Fruit fly (Drosophila melanogaster) whole organism, embryonic: Measurements from ENCODE around the gene Bdp1.
A peak's percentile ranks its signal among the peaks of the same experiment; 100 is the strongest.

Source experiments
- B-H2 ChIP-seq: fragments of 200-800 bp; sonication (Bioruptor generic); optimal IDR thresholded peaks from 2 replicates; lab custom pipeline; 2018; ENCODE audit warnings: missing biosample characterization, mild to moderate bottlenecking, missing genetic modification characterization
- Bgb ChIP-seq: fragments of 200-800 bp; sonication (Bioruptor generic); IDR thresholded peaks from 2 replicates; pipeline ENCODE4 v1.3.6; 2022; ENCODE audit warnings: missing biosample characterization, missing genetic modification characterization; ENCODE audit not compliant: partially characterized antibody
- CG10267 ChIP-seq: fragments of 200-800 bp; sonication (Bioruptor generic); optimal IDR thresholded peaks from 2 replicates; lab custom pipeline; 2018; ENCODE audit warnings: missing biosample characterization, mild to moderate bottlenecking, missing genetic modification characterization, moderate library complexity
- CG12659 ChIP-seq: fragments of 200-800 bp; sonication (Bioruptor generic); optimal IDR thresholded peaks from 3 replicates; lab custom pipeline; 2017; ENCODE audit warnings: mild to moderate bottlenecking, missing biosample characterization, missing genetic modification reagents, missing genetic modification characterization
- CG13296 ChIP-seq: fragments of 200-800 bp; sonication (Bioruptor generic); optimal IDR thresholded peaks from 3 replicates; lab custom pipeline; 2018; ENCODE audit warnings: missing biosample characterization, mild to moderate bottlenecking, missing genetic modification characterization
- CG13775 ChIP-seq: fragments of 200-800 bp; sonication (Bioruptor generic); optimal IDR thresholded peaks from 3 replicates; lab custom pipeline; 2017; ENCODE audit warnings: missing biosample characterization, mild to moderate bottlenecking, missing genetic modification characterization
- CG14050 ChIP-seq: fragments of 200-800 bp; sonication (Bioruptor generic); IDR thresholded peaks from 3 replicates; pipeline ENCODE4 v1.3.6; 2022; ENCODE audit warnings: missing biosample characterization, missing genetic modification characterization
- CG15269 ChIP-seq: fragments of 200-800 bp; sonication (Bioruptor generic); optimal IDR thresholded peaks from 2 replicates; lab custom pipeline; 2018; ENCODE audit warnings: missing biosample characterization, mild to moderate bottlenecking, missing genetic modification characterization, moderate library complexity
- CG15514 ChIP-seq: fragments of 200-800 bp; sonication (Bioruptor generic); optimal IDR thresholded peaks from 3 replicates; lab custom pipeline; 2017; ENCODE audit warnings: missing biosample characterization, missing genetic modification characterization, mild to moderate bottlenecking, moderate library complexity, missing genetic modification reagents
- CG17361 ChIP-seq: fragments of 200-800 bp; sonication (Bioruptor generic); IDR thresholded peaks from 3 replicates; pipeline ENCODE4 v1.3.6; 2022; ENCODE audit warnings: missing biosample characterization, missing genetic modification characterization
- CG18599 ChIP-seq: fragments of 200-800 bp; sonication (Bioruptor generic); optimal IDR thresholded peaks from 3 replicates; lab custom pipeline; 2017; ENCODE audit warnings: missing biosample characterization, missing genetic modification characterization, mild to moderate bottlenecking, moderate library complexity, missing genetic modification reagents
- CG18764 ChIP-seq: fragments of 200-800 bp; sonication (Bioruptor generic); optimal IDR thresholded peaks from 3 replicates; lab custom pipeline; 2016; ENCODE audit warnings: missing biosample characterization, missing genetic modification characterization
- CG34224 ChIP-seq: fragments of 200-800 bp; sonication (Bioruptor generic); IDR thresholded peaks from 3 replicates; pipeline ENCODE4 v1.3.6; 2022; ENCODE audit warnings: missing biosample characterization, missing genetic modification characterization; ENCODE audit not compliant: partially characterized antibody
- CG3847 ChIP-seq: fragments of 200-800 bp; sonication (Bioruptor generic); IDR thresholded peaks from 2 replicates; pipeline ENCODE4 v1.3.6; 2022; ENCODE audit warnings: missing biosample characterization, missing genetic modification characterization
- CG6765 ChIP-seq: fragments of 200-800 bp; sonication (Bioruptor generic); optimal IDR thresholded peaks from 3 replicates; lab custom pipeline; 2017; ENCODE audit warnings: missing biosample characterization, mild to moderate bottlenecking, missing genetic modification characterization
- CG7556 ChIP-seq: fragments of 200-800 bp; sonication (Bioruptor generic); optimal IDR thresholded peaks from 2 replicates; lab custom pipeline; 2017; ENCODE audit warnings: missing biosample characterization, mild to moderate bottlenecking, missing genetic modification characterization
- CG8290 ChIP-seq, 3 experiments: fragments of 200-800 bp; sonication (Bioruptor generic); optimal IDR thresholded peaks; 2 replicates each; lab custom pipeline; 2016 to 2019; ENCODE audit warnings: missing biosample characterization in 3 of 3, missing genetic modification characterization in 3 of 3, mild to moderate bottlenecking in 2 of 3, moderate library complexity in 1 of 3
- CG9817 ChIP-seq: fragments of 200-800 bp; sonication (Bioruptor generic); optimal IDR thresholded peaks from 2 replicates; lab custom pipeline; 2018; ENCODE audit warnings: missing biosample characterization, mild to moderate bottlenecking, missing genetic modification characterization, moderate library complexity
- Eip74EF ChIP-seq, 2 experiments: fragments of 200-800 bp in 1 of 2; fragments of >200 bp in 1 of 2; sonication (Bioruptor generic) in 1 of 2; optimal IDR thresholded peaks; 2 replicates each; lab custom pipeline; 2017 to 2019; ENCODE audit warnings: missing biosample characterization in 2 of 2, missing genetic modification characterization in 2 of 2, mild to moderate bottlenecking in 1 of 2, moderate library complexity in 1 of 2
- Fer1 ChIP-seq: fragments of 200-800 bp; sonication (Bioruptor generic); optimal IDR thresholded peaks from 2 replicates; lab custom pipeline; 2017; ENCODE audit warnings: missing biosample characterization, mild to moderate bottlenecking, missing genetic modification characterization
- HHEX ChIP-seq: fragments of 200-800 bp; sonication (Bioruptor generic); optimal IDR thresholded peaks from 3 replicates; lab custom pipeline; 2017; ENCODE audit warnings: missing biosample characterization, mild to moderate bottlenecking, missing genetic modification characterization, missing genetic modification reagents
- HLH3B ChIP-seq: fragments of 200-800 bp; sonication (Bioruptor generic); IDR thresholded peaks from 2 replicates; pipeline ENCODE4 v1.3.6; 2022; ENCODE audit warnings: missing biosample characterization, missing genetic modification characterization
- HLH4C ChIP-seq: fragments of 200-800 bp; sonication (Bioruptor generic); IDR thresholded peaks from 3 replicates; pipeline ENCODE4 v1.3.6; 2022; ENCODE audit warnings: missing biosample characterization, missing genetic modification characterization; ENCODE audit not compliant: partially characterized antibody
- Jarid2 ChIP-seq: fragments of 200-800 bp; sonication (Bioruptor generic); optimal IDR thresholded peaks from 3 replicates; lab custom pipeline; 2017; ENCODE audit warnings: mild to moderate bottlenecking, missing biosample characterization, missing genetic modification reagents, missing genetic modification characterization
- Mad ChIP-seq: fragments of 200-800 bp; sonication (Bioruptor generic); optimal IDR thresholded peaks from 2 replicates; lab custom pipeline; 2016; ENCODE audit warnings: missing biosample characterization, missing genetic modification characterization
- NFAT ChIP-seq: fragments of 200-800 bp; sonication (Bioruptor generic); IDR thresholded peaks from 2 replicates; pipeline ENCODE4 v1.3.6; 2022; ENCODE audit warnings: missing biosample characterization, missing genetic modification characterization
- Nf-YB ChIP-seq: fragments of 200-800 bp; sonication (Bioruptor generic); optimal IDR thresholded peaks from 3 replicates; lab custom pipeline; 2019; ENCODE audit warnings: missing biosample characterization, mild to moderate bottlenecking, missing genetic modification characterization, moderate library complexity
- Nf-YC ChIP-seq: fragments of 200-800 bp; optimal IDR thresholded peaks from 3 replicates; lab custom pipeline; 2019; ENCODE audit warnings: missing biosample characterization, mild to moderate bottlenecking, missing genetic modification characterization, moderate library complexity
- Ptx1 ChIP-seq: fragments of 200-800 bp; sonication (Bioruptor generic); IDR thresholded peaks from 2 replicates; pipeline ENCODE4 v1.3.6; 2022; ENCODE audit warnings: missing biosample characterization, missing genetic modification characterization
- bsh ChIP-seq, 2 experiments: fragments of 200-800 bp; sonication (Bioruptor generic); optimal IDR thresholded peaks; 2 replicates each; lab custom pipeline; 2017 to 2018; ENCODE audit warnings: mild to moderate bottlenecking in 2 of 2, missing biosample characterization in 2 of 2, missing genetic modification characterization in 2 of 2, moderate library complexity in 1 of 2
- crp ChIP-seq, 2 experiments: fragments of 200-800 bp; sonication (Bioruptor generic); optimal IDR thresholded peaks; 2 replicates in 1 of 2; 3 replicates in 1 of 2; lab custom pipeline; 2017; ENCODE audit warnings: missing biosample characterization in 2 of 2, missing genetic modification characterization in 2 of 2, mild to moderate bottlenecking in 1 of 2, moderate library complexity in 1 of 2
- fd102C ChIP-seq: fragments of 200-800 bp; sonication (Bioruptor generic); optimal IDR thresholded peaks from 2 replicates; lab custom pipeline; 2018; ENCODE audit warnings: missing biosample characterization, mild to moderate bottlenecking, missing genetic modification characterization, moderate library complexity
- grau ChIP-seq: fragments of 200-800 bp; optimal IDR thresholded peaks from 3 replicates; lab custom pipeline; 2019; ENCODE audit warnings: missing biosample characterization, mild to moderate bottlenecking, missing genetic modification characterization, moderate library complexity
- gro ChIP-seq: fragments of 200-800 bp; sonication (Bioruptor generic); optimal IDR thresholded peaks from 2 replicates; lab custom pipeline; 2016; ENCODE audit warnings: missing biosample characterization, missing genetic modification characterization
- hkb ChIP-seq, 2 experiments: fragments of 200-800 bp in 1 of 2; fragments of >200 bp in 1 of 2; sonication (Bioruptor generic) in 1 of 2; IDR thresholded peaks in 1 of 2; optimal IDR thresholded peaks in 1 of 2; 2 replicates each; pipeline versions ENCODE4 v1.3.6 to Lab custom; 2017 to 2022; ENCODE audit warnings: missing biosample characterization in 1 of 2, missing genetic modification characterization in 1 of 2
- lab ChIP-seq: fragments of 200-800 bp; sonication (Bioruptor generic); optimal IDR thresholded peaks from 3 replicates; lab custom pipeline; 2017; ENCODE audit warnings: missing biosample characterization, missing genetic modification characterization, mild to moderate bottlenecking, moderate library complexity, missing genetic modification reagents
- lilli ChIP-seq: fragments of 200-800 bp; sonication (Bioruptor generic); optimal IDR thresholded peaks from 3 replicates; lab custom pipeline; 2016; ENCODE audit warnings: missing biosample characterization, missing genetic modification characterization
- nau ChIP-seq: fragments of 200-800 bp; sonication (Bioruptor generic); optimal IDR thresholded peaks from 3 replicates; lab custom pipeline; 2017; ENCODE audit warnings: missing biosample characterization, mild to moderate bottlenecking, missing genetic modification characterization, missing genetic modification reagents
- nmo ChIP-seq: fragments of 200-800 bp; sonication (Bioruptor generic); optimal IDR thresholded peaks from 2 replicates; lab custom pipeline; 2018; ENCODE audit warnings: missing biosample characterization, mild to moderate bottlenecking, missing genetic modification characterization, moderate library complexity
- nom ChIP-seq: fragments of 200-800 bp; sonication (Bioruptor generic); optimal IDR thresholded peaks from 2 replicates; lab custom pipeline; 2017; ENCODE audit warnings: missing biosample characterization, missing genetic modification characterization, mild to moderate bottlenecking, moderate library complexity, missing genetic modification reagents
- pzg ChIP-seq: fragments of 200-800 bp; sonication (Bioruptor generic); optimal IDR thresholded peaks from 3 replicates; lab custom pipeline; 2018; ENCODE audit warnings: missing biosample characterization, mild to moderate bottlenecking, missing genetic modification characterization, moderate library complexity
- sc ChIP-seq, 3 experiments: fragments of >200 bp in 2 of 3; fragments of 200-800 bp in 1 of 3; sonication (Bioruptor generic) in 1 of 3; optimal IDR thresholded peaks; 2 replicates in 2 of 3; 3 replicates in 1 of 3; lab custom pipeline; 2017; ENCODE audit warnings: mild to moderate bottlenecking in 1 of 3, missing biosample characterization in 1 of 3, missing genetic modification characterization in 1 of 3, missing genetic modification reagents in 1 of 3
- tin ChIP-seq: fragments of 200-800 bp; sonication (Bioruptor generic); optimal IDR thresholded peaks from 3 replicates; lab custom pipeline; 2016; ENCODE audit warnings: missing biosample characterization, missing genetic modification characterization
- twi ChIP-seq: fragments of 200-800 bp; optimal IDR thresholded peaks from 2 replicates; lab custom pipeline; 2019; ENCODE audit warnings: missing biosample characterization, mild to moderate bottlenecking, missing genetic modification characterization, moderate library complexity
- unc-4 ChIP-seq: fragments of 200-800 bp; sonication (Bioruptor generic); IDR thresholded peaks from 2 replicates; pipeline ENCODE4 v1.3.6; 2022; ENCODE audit warnings: missing biosample characterization, missing genetic modification characterization; ENCODE audit not compliant: partially characterized antibody

The Bdp1 gene

dm6 chr2L:13398614-13399161 is 25.0 kb upstream of the Bdp1 start, which contains the start of the genes CG10859 and CG7110 (continued):
- TF ChIP-seq fd102C (GFP tag; lab: Kevin White, UChicago) (peak; percentile 7), Bgb (peak; percentile 29; the same call in 1 of the 2 replicates), CG34224 (GFP tag; lab: Robert Waterston, UW) (no peak), CG6765 (GFP tag; lab: Kevin White, UChicago) (peak; percentile 72), HLH4C (GFP tag; lab: Robert Waterston, UW) (no peak), CG18599 (GFP tag; lab: Kevin White, UChicago) (peak; percentile 43), bsh (GFP tag; optimal IDR thresholded peaks at IDR 0.05; lab: Kevin White, UChicago) (peak in 1 of 2 experiments; percentile 25), CG10267 (peak; percentile 60), CG7556 (GFP tag; lab: Kevin White, UChicago) (no peak), B-H2 (GFP tag; lab: Kevin White, UChicago) (peak; percentile 63), tin (GFP tag; lab: Kevin White, UChicago) (peak; percentile 11), Nf-YB (peak; percentile 10), nmo (GFP tag; lab: Kevin White, UChicago) (peak; percentile 51), hkb (optimal IDR thresholded peaks at IDR 0.05; lab: Kevin White, UChicago) (no peak), hkb (GFP tag; IDR thresholded peaks at IDR 0.05; lab: Robert Waterston, UW) (peak; percentile 53), HHEX (GFP tag; lab: Kevin White, UChicago) (peak; percentile 32), Eip74EF (GFP tag; optimal IDR thresholded peaks at IDR 0.05; lab: Kevin White, UChicago) (peak in 1 of 2 experiments; percentile 55), Ptx1 (GFP tag; lab: Robert Waterston, UW) (no peak), CG13775 (GFP tag; lab: Kevin White, UChicago) (peak; percentile 66), pzg (GFP tag; lab: Kevin White, UChicago) (peak; percentile 85), nau (peak; percentile 55), HLH3B (GFP tag; lab: Robert Waterston, UW) (0 out of 2 replicates have a peak, but pooled peaks have one; percentile 19), gro (GFP tag; lab: Kevin White, UChicago) (peak; percentile 21), CG17361 (GFP tag; lab: Robert Waterston, UW) (peak; percentile 38; the same call in 2 of the 3 replicates), sc (optimal IDR thresholded peaks at IDR 0.05; lab: Kevin White, UChicago) (no peak), sc (GFP tag; optimal IDR thresholded peaks at IDR 0.05; lab: Kevin White, UChicago) (peak; percentile 7), grau (peak; percentile 51), Fer1 (peak; percentile 77), CG18764 (GFP tag; lab: Kevin White, UChicago) (peak; percentile 20), CG15514 (GFP tag; lab: Kevin White, UChicago) (peak; percentile 76), CG3847 (GFP tag; lab: Robert Waterston, UW) (peak; percentile 54; the same call in 1 of the 2 replicates), Jarid2 (GFP tag; lab: Kevin White, UChicago) (peak; percentile 16), unc-4 (GFP tag; lab: Robert Waterston, UW) (no peak), NFAT (GFP tag; lab: Robert Waterston, UW) (no peak; the same call in 1 of the 2 replicates), CG14050 (GFP tag; lab: Robert Waterston, UW) (peak; percentile 14; the same call in 1 of the 3 replicates), CG9817 (tag; lab: Kevin White, UChicago) (peak; percentile 24), Nf-YC (tag; lab: Kevin White, UChicago) (peak; percentile 12), Mad (GFP tag; lab: Kevin White, UChicago) (no peak), nom (GFP tag; lab: Kevin White, UChicago) (peak; percentile 30), lilli (GFP tag; lab: Kevin White, UChicago) (no peak), CG15269 (tag; lab: Kevin White, UChicago) (peak; percentile 33), CG8290 (GFP tag; optimal IDR thresholded peaks at IDR 0.05; lab: Kevin White, UChicago) (no peak), CG8290 (tag; optimal IDR thresholded peaks at IDR 0.05; lab: Kevin White, UChicago) (peak in 1 of 2 experiments; percentile 76), crp (GFP tag; optimal IDR thresholded peaks at IDR 0.05; lab: Kevin White, UChicago) (no peak), twi (peak; percentile 33), CG12659 (GFP tag; lab: Kevin White, UChicago) (peak; percentile 80), lab (GFP tag; lab: Kevin White, UChicago) (peak; percentile 81), CG13296 (GFP tag; lab: Kevin White, UChicago) (peak; percentile 71)
